Worm (Caenorhabditis elegans): ENCODE data around the gene R10E4.3.

DNA sequence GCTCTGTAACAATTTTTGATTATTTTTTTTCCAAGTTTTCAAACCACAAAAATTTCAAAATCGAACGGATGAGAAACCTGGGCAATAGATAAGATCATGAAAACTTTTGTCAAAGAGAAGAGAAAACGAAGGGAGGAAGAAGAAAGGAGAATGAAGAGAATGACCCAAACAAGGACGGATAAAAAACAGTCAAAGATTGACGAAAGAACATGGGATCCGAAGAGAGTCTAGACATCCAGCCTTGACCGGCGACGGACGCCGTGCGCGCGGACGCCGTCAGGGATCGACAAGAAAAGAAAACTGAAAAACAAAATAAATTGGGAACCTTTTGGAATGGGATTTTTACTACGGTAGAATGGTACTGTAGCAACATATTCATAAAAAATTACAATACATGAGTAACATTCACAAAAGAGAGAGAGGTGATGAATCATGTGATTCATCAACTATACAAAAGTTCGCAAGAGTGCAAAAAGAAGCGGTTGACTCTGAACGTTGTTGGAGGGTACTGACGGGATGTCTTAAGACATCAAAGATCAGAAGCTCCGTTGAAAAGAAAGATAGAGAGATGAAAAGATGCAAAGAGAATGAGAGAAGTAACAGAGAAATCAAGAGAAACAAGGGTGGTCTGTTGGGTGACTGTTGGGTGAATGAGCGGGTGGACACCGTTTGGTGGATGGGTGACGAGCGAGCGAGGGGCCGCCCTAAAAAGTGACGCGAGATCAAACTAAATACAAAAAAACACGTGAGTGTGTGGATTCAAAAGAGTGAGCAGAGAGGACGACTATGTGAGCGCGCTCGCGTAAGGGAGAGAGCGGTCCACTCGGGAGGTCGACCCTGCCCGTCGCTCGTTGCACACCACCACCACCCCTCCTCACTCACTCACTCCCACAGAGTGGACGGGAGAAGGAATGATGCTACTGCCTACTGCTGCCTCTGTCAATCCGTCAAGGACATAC, 6.8 kb downstream of the R10E4.3 start, which contains the start of gene sup-26:
- no peak for TF ChIP-seq ama-1 (optimal IDR thresholded peaks at IDR 0.05)
- no peak for TF ChIP-seq pqm-1 (tag; optimal IDR thresholded peaks at IDR 0.05)
- peak in 1 of 3 experiments; percentile 3 for TF ChIP-seq ceh-82 (tag; optimal IDR thresholded peaks at IDR 0.05)
- TF ChIP-seq pag-3 (tag; optimal IDR thresholded peaks at IDR 0.05; ENCODE audit: borderline replicate concordance, insufficient read depth), result no peak
- TF ChIP-seq vab-15 (tag; optimal IDR thresholded peaks at IDR 0.05), result no peak
- TF ChIP-seq ceh-8 (GFP tag; optimal IDR thresholded peaks at IDR 0.05), result no peak
- no peak for TF ChIP-seq unc-62 (GFP tag; optimal IDR thresholded peaks at IDR 0.05)
- TF ChIP-seq skn-1 (tag; optimal IDR thresholded peaks at IDR 0.05), result no peak
- no peak for TF ChIP-seq nhr-77 (tag; optimal IDR thresholded peaks at IDR 0.05)
- TF ChIP-seq fkh-10 (GFP tag; optimal IDR thresholded peaks at IDR 0.05), result no peak
- peak in 1 of 6 experiments; percentile 29 for TF ChIP-seq elt-3 (tag; optimal IDR thresholded peaks at IDR 0.05)
